Worm (Caenorhabditis elegans): Measurements from ENCODE around the gene fbxb-99.

Gene fbxb-99

ce11 chrII:3752184-3752583 is 41.1 kb downstream of the fbxb-99 start, which contains the start of gene sdz-11:
sdz-11 (minus strand) TSS chrII:3752284.
- no peak for TF ChIP-seq tbx-8 (GFP tag; optimal IDR thresholded peaks at IDR 0.05)
- no peak for TF ChIP-seq sptf-1 (tag; optimal IDR thresholded peaks at IDR 0.05)
- no peak for TF ChIP-seq flh-1 (GFP tag; optimal IDR thresholded peaks at IDR 0.05)
- TF ChIP-seq mls-2 (tag; optimal IDR thresholded peaks at IDR 0.05): no peak
- no peak for TF ChIP-seq lin-13 (tag; optimal IDR thresholded peaks at IDR 0.05)
- no peak for TF ChIP-seq pha-4 (tag; optimal IDR thresholded peaks at IDR 0.05)
- no peak for TF ChIP-seq mab-5 (tag; optimal IDR thresholded peaks at IDR 0.05)
- TF ChIP-seq ceh-43 (GFP tag; optimal IDR thresholded peaks at IDR 0.05): no peak
- TF ChIP-seq nhr-2 (tag; optimal IDR thresholded peaks at IDR 0.05): no peak
- no peak for TF ChIP-seq mep-1 (tag; optimal IDR thresholded peaks at IDR 0.05)
- no peak for TF ChIP-seq ham-2 (GFP tag; optimal IDR thresholded peaks at IDR 0.05)
- TF ChIP-seq cnd-1 (tag; optimal IDR thresholded peaks at IDR 0.05): no peak

- TF ChIP-seq lin-13 (tag; optimal IDR thresholded peaks at IDR 0.05) (no peak), drap-1 (GFP tag; optimal IDR thresholded peaks at IDR 0.05) (no peak), mab-5 (tag; optimal IDR thresholded peaks at IDR 0.05) (no peak), M03D4.4 (tag; optimal IDR thresholded peaks at IDR 0.05) (no peak), unc-39 (tag; optimal IDR thresholded peaks at IDR 0.05) (no peak), ceh-39 (tag; optimal IDR thresholded peaks at IDR 0.05) (no peak), ceh-43 (GFP tag; optimal IDR thresholded peaks at IDR 0.05) (no peak), mls-2 (tag; optimal IDR thresholded peaks at IDR 0.05) (no peak), nhr-76 (tag; optimal IDR thresholded peaks at IDR 0.05) (no peak), unc-120 (tag; optimal IDR thresholded peaks at IDR 0.05; ENCODE audit: poor library complexity, severe bottlenecking) (no peak), elt-3 (tag; optimal IDR thresholded peaks at IDR 0.05) (no peak), nhr-28 (tag; optimal IDR thresholded peaks at IDR 0.05) (no peak), nhr-237 (tag; optimal IDR thresholded peaks at IDR 0.05) (no peak), lsy-2 (tag; optimal IDR thresholded peaks at IDR 0.05) (no peak), pha-4 (tag; optimal IDR thresholded peaks at IDR 0.05) (no peak), unc-62 (GFP tag; optimal IDR thresholded peaks at IDR 0.05) (no peak), lin-32 (GFP tag; optimal IDR thresholded peaks at IDR 0.05) (no peak)
These were observed 42.6 kb downstream of the fbxb-99 start, which contains the start of gene fbxb-91 for ce11 chrII:3750685-3751084. fbxb-91 (minus strand) TSS chrII:3750785.

ce11 chrII:3748719-3749118 is 44.5 kb downstream of the fbxb-99 start, which contains the start of gene fbxb-90:
fbxb-90 (minus strand) TSS chrII:3748819.
- TF ChIP-seq pha-4 (tag; optimal IDR thresholded peaks at IDR 0.05) (no peak), zip-8 (tag; optimal IDR thresholded peaks at IDR 0.05) (no peak), nhr-12 (tag; optimal IDR thresholded peaks at IDR 0.05) (no peak), ceh-39 (tag; optimal IDR thresholded peaks at IDR 0.05) (no peak)

- no peak for TF ChIP-seq ham-2 (GFP tag; optimal IDR thresholded peaks at IDR 0.05)
- no peak for TF ChIP-seq hlh-1 (tag; optimal IDR thresholded peaks at IDR 0.05)
- TF ChIP-seq nhr-28 (tag; optimal IDR thresholded peaks at IDR 0.05): no peak
- no peak for TF ChIP-seq unc-62 (GFP tag; optimal IDR thresholded peaks at IDR 0.05)
- TF ChIP-seq lsy-2 (tag; optimal IDR thresholded peaks at IDR 0.05): no peak
- no peak for TF ChIP-seq pha-4 (tag; optimal IDR thresholded peaks at IDR 0.05)
- no peak for TF ChIP-seq drap-1 (GFP tag; optimal IDR thresholded peaks at IDR 0.05)
- TF ChIP-seq ceh-39 (tag; optimal IDR thresholded peaks at IDR 0.05): no peak
- no peak for TF ChIP-seq ztf-11 (tag; optimal IDR thresholded peaks at IDR 0.05)
- TF ChIP-seq nhr-12 (tag; optimal IDR thresholded peaks at IDR 0.05): no peak
- no peak for TF ChIP-seq unc-120 (tag; optimal IDR thresholded peaks at IDR 0.05; ENCODE audit: poor library complexity, severe bottlenecking)
- no peak for TF ChIP-seq elt-1 (tag; optimal IDR thresholded peaks at IDR 0.05; ENCODE audit: borderline replicate concordance, insufficient read depth)
- no peak for TF ChIP-seq tbx-8 (GFP tag; optimal IDR thresholded peaks at IDR 0.05)
- TF ChIP-seq mab-5 (tag; optimal IDR thresholded peaks at IDR 0.05): no peak
- TF ChIP-seq lin-32 (GFP tag; optimal IDR thresholded peaks at IDR 0.05): no peak
- no peak for TF ChIP-seq ces-1 (GFP tag; optimal IDR thresholded peaks at IDR 0.05)
- TF ChIP-seq cnd-1 (tag; optimal IDR thresholded peaks at IDR 0.05): no peak
- TF ChIP-seq zip-8 (tag; optimal IDR thresholded peaks at IDR 0.05): no peak
- TF ChIP-seq bed-3 (GFP tag; optimal IDR thresholded peaks at IDR 0.05): no peak
These were observed 45.8 kb downstream of the fbxb-99 start, which contains the start of gene fbxb-92 for ce11 chrII:3747405-3747804. fbxb-92 (minus strand) TSS chrII:3747505.

ce11 chrII:3743684-3744200 is 49.5 kb downstream of the fbxb-99 start, which contains the start of gene nta-1:
nta-1 (minus strand) TSS chrII:3743814.
- TF ChIP-seq bed-3 (GFP tag; optimal IDR thresholded peaks at IDR 0.05): no peak
- TF ChIP-seq elt-1 (tag; optimal IDR thresholded peaks at IDR 0.05; ENCODE audit: borderline replicate concordance, insufficient read depth): no peak
- no peak for TF ChIP-seq unc-120 (tag; optimal IDR thresholded peaks at IDR 0.05; ENCODE audit: poor library complexity, severe bottlenecking)
- no peak for TF ChIP-seq lsy-2 (tag; optimal IDR thresholded peaks at IDR 0.05)
- TF ChIP-seq nhr-76 (tag; optimal IDR thresholded peaks at IDR 0.05): no peak
- TF ChIP-seq ham-2 (GFP tag; optimal IDR thresholded peaks at IDR 0.05): no peak
- no peak for TF ChIP-seq lin-32 (GFP tag; optimal IDR thresholded peaks at IDR 0.05)
- no peak for TF ChIP-seq ztf-11 (tag; optimal IDR thresholded peaks at IDR 0.05)
- no peak for TF ChIP-seq hlh-1 (tag; optimal IDR thresholded peaks at IDR 0.05)
- no peak for TF ChIP-seq M03D4.4 (tag; optimal IDR thresholded peaks at IDR 0.05)
- no peak for TF ChIP-seq unc-62 (GFP tag; optimal IDR thresholded peaks at IDR 0.05)
- no peak for TF ChIP-seq nhr-2 (tag; optimal IDR thresholded peaks at IDR 0.05)
- TF ChIP-seq ceh-83 (GFP tag; optimal IDR thresholded peaks at IDR 0.05): no peak
- TF ChIP-seq snpc-4 (tag; optimal IDR thresholded peaks at IDR 0.05): no peak
- no peak for TF ChIP-seq elt-3 (tag; optimal IDR thresholded peaks at IDR 0.05)
- no peak for TF ChIP-seq nhr-237 (tag; optimal IDR thresholded peaks at IDR 0.05)
- TF ChIP-seq nhr-12 (tag; optimal IDR thresholded peaks at IDR 0.05): no peak
- TF ChIP-seq drap-1 (GFP tag; optimal IDR thresholded peaks at IDR 0.05): no peak
- no peak for TF ChIP-seq mep-1 (tag; optimal IDR thresholded peaks at IDR 0.05)
- no peak for TF ChIP-seq mab-5 (tag; optimal IDR thresholded peaks at IDR 0.05)

All from whole organism, mixed stage, embryonic.